Worm (Caenorhabditis elegans): ENCODE results near the gene gipc-1.

ce11 chrIII:4856992-4857391, 13.6 kb upstream of the gipc-1 start:
- no peak for TF ChIP-seq lin-40 (tag; optimal IDR thresholded peaks at IDR 0.05)
- TF ChIP-seq snpc-1.3 (tag; optimal IDR thresholded peaks at IDR 0.05; ENCODE audit: insufficient read depth): no peak
- no peak for TF ChIP-seq D2030.7 (GFP tag; IDR thresholded peaks at IDR 0.05)
- TF ChIP-seq T26A5.8 (tag; optimal IDR thresholded peaks at IDR 0.05): no peak
- TF ChIP-seq attf-5 (GFP tag; optimal IDR thresholded peaks at IDR 0.05): no peak
- TF ChIP-seq ets-4 (GFP tag; optimal IDR thresholded peaks at IDR 0.05): no peak
- TF ChIP-seq pbrm-1 (GFP tag; IDR thresholded peaks at IDR 0.05): no peak

Measured in whole organism, young adult.